Fruit fly (Drosophila melanogaster) Kc167 (cell line): ENCODE measurements around the gene DNAlig4.

Experiments used
- h ChIP-seq: fragments of >200 bp; optimal IDR thresholded peaks from 3 replicates; lab custom pipeline; 2018; ENCODE audit warnings: missing external identifiers
- insv ChIP-seq: fragments of >200 bp; optimal IDR thresholded peaks from 3 replicates; lab custom pipeline; 2018; ENCODE audit warnings: missing external identifiers
- psq ChIP-seq: fragments of >200 bp; optimal IDR thresholded peaks from 2 replicates; lab custom pipeline; 2017; ENCODE audit warnings: missing external identifiers

DNA sequence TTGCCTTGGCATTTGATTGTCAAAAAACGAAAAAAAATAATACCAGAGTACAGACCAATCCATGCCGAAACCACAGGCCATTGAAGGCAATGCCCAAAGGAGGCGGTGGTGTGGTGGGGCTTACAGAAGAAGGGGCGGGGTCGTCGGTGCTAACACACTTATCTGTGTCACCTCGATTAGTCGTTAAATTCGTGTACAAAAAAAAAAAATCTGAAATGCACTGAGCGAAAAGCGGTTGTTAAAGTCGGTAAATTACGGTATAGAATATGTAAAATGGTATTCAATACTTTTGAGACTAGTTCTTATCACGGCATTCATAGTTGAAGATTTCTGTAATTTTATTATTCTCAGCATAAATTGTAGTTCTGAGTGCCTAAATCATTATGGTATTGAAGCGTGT is 23.6 kb downstream of the DNAlig4 start:
- TF ChIP-seq h (lab: Kevin White, UChicago) (no peak), psq (lab: Kevin White, UChicago) (no peak), insv (lab: Kevin White, UChicago) (no peak)
